Fruit fly (Drosophila melanogaster): ENCODE measurements around the gene JhI-21.

dm6 chr2L:12065683-12066386 lies 10.0 kb upstream of the JhI-21 start:
- TF ChIP-seq CG6808 (GFP tag; optimal IDR thresholded peaks at IDR 0.05), result peak; percentile 90
- TF ChIP-seq CG6792 (GFP tag; optimal IDR thresholded peaks at IDR 0.05), result peak; percentile 87
- TF ChIP-seq Eip78C (GFP tag), result peak; percentile 97
- peak; percentile 75 for TF ChIP-seq Eip93F (GFP tag; optimal IDR thresholded peaks at IDR 0.05)
- peak; percentile 87 for TF ChIP-seq esn (GFP tag; optimal IDR thresholded peaks at IDR 0.05)
- TF ChIP-seq CG3032 (tag; optimal IDR thresholded peaks at IDR 0.05), result peak; percentile 94
- peak; percentile 95 for TF ChIP-seq OdsH (GFP tag; optimal IDR thresholded peaks at IDR 0.05)
- peak; percentile 95 for TF ChIP-seq achi (GFP tag; optimal IDR thresholded peaks at IDR 0.05)
- TF ChIP-seq Sox102F (GFP tag; optimal IDR thresholded peaks at IDR 0.05), result peak; percentile 83
- TF ChIP-seq CG8119 (GFP tag; IDR thresholded peaks at IDR 0.05), result peak; percentile 99
- TF ChIP-seq CG4318 (GFP tag; optimal IDR thresholded peaks at IDR 0.05), result peak; percentile 99
- peak; percentile 69 for TF ChIP-seq CG6854 (GFP tag; optimal IDR thresholded peaks at IDR 0.05)
- peak; percentile 55 to 98 for TF ChIP-seq salr (GFP tag; optimal IDR thresholded peaks at IDR 0.05)
